Worm (Caenorhabditis elegans) whole organism, early embryonic: ENCODE results near the gene str-109.

Experiments used
- B0310.2 ChIP-seq: sonication (generic microtip); optimal IDR thresholded peaks from 2 replicates; lab custom pipeline; 2016; ENCODE audit warnings: mild to moderate bottlenecking, missing genetic modification characterization, missing compliant biosample characterization
- F13C5.2 ChIP-seq: sonication (generic microtip); optimal IDR thresholded peaks from 2 replicates; lab custom pipeline; 2017; ENCODE audit warnings: mild to moderate bottlenecking, missing genetic modification characterization, inconsistent platforms, missing compliant biosample characterization
- ama-1 ChIP-seq: fragments of 150-350 bp; optimal IDR thresholded peaks from 2 replicates; lab custom pipeline; 2014
- flt-1 ChIP-seq: fragments of 200-800 bp; sonication (Bioruptor generic); IDR thresholded peaks from 2 replicates; pipeline ENCODE4 v1.3.6; 2022; ENCODE audit warnings: missing genetic modification characterization, missing compliant biosample characterization
- hmbx-1 ChIP-seq: sonication (generic microtip); optimal IDR thresholded peaks from 2 replicates; lab custom pipeline; 2016; ENCODE audit warnings: mild to moderate bottlenecking, missing genetic modification characterization, missing compliant biosample characterization
- hmg-4 ChIP-seq: fragments of 200-800 bp; sonication (Bioruptor generic); optimal IDR thresholded peaks from 2 replicates; lab custom pipeline; 2018; ENCODE audit warnings: mild to moderate bottlenecking, missing genetic modification characterization, missing compliant biosample characterization
- pes-1 ChIP-seq: fragments of 200-800 bp; sonication (Bioruptor generic); IDR thresholded peaks from 2 replicates; pipeline ENCODE4 v1.3.6; 2022; ENCODE audit warnings: missing genetic modification reagents, missing genetic modification characterization, missing compliant biosample characterization
- scrt-1 ChIP-seq: fragments of 200-800 bp; sonication (Bioruptor generic); IDR thresholded peaks from 2 replicates; pipeline ENCODE4 v1.3.6; 2022; ENCODE audit warnings: missing genetic modification characterization, missing compliant biosample characterization
- tra-4 ChIP-seq: sonication (generic microtip); optimal IDR thresholded peaks from 2 replicates; lab custom pipeline; 2017; ENCODE audit warnings: missing genetic modification characterization, missing compliant biosample characterization

DNA sequence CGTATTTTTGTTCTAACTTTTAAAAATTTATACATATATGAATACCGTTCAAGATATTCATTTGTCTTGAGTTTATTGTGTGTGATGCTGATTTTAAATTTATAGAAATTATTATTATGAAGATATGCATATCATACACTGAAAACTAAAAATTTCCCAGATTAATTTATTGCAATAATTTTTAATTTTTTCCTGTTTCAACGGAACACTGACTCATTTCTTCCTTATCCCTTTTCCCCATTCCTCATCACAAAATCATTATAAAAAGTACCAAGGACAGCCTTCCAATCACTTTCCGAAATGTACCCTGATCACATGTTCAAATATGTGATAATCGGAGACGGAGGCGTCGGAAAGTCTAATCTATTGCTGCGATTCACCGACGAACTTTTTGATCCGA lies 32.6 kb upstream of the str-109 start, which contains the start of gene rabr-4:
- no peak for TF ChIP-seq hmbx-1 (tag; lab: Kevin White, UChicago)
- no peak for TF ChIP-seq scrt-1
- TF ChIP-seq flt-1 (GFP tag; lab: Robert Waterston, UW) = no peak
- no peak for TF ChIP-seq F13C5.2
- no peak for TF ChIP-seq tra-4
- no peak for TF ChIP-seq B0310.2 (tag; lab: Kevin White, UChicago)
- no peak for TF ChIP-seq hmg-4 (GFP tag; lab: Kevin White, UChicago)
- TF ChIP-seq ama-1 (lab: Kevin White, UChicago) = no peak
- no peak for TF ChIP-seq pes-1
